Worm (Caenorhabditis elegans) whole organism, L2 larva: ENCODE measurements around the gene T07D1.3.

Source experiments
- ama-1 ChIP-seq: fragments of 150-350 bp; optimal IDR thresholded peaks from 2 replicates; lab custom pipeline; 2018; ENCODE audit warnings: inconsistent platforms
- blmp-1 ChIP-seq: sonication (generic microtip); optimal IDR thresholded peaks from 2 replicates; lab custom pipeline; 2017; ENCODE audit warnings: missing genetic modification characterization, mild to moderate bottlenecking, missing compliant biosample characterization, antibody characterized with exemption, moderate library complexity; ENCODE audit not compliant: insufficient read depth
- lsy-2 ChIP-seq, 2 experiments: fragments of 150-350 bp in 1 of 2; sonication (generic microtip) in 1 of 2; optimal IDR thresholded peaks; 2 replicates each; lab custom pipeline; 2014 to 2017; ENCODE audit warnings: missing biosample characterization in 2 of 2, missing genetic modification characterization in 2 of 2
- mab-5 ChIP-seq: fragments of 150-350 bp; optimal IDR thresholded peaks from 2 replicates; lab custom pipeline; 2014; ENCODE audit warnings: missing biosample characterization, missing genetic modification characterization
- mdl-1 ChIP-seq, 2 experiments: fragments of 150-350 bp in 1 of 2; sonication (generic microtip) in 1 of 2; optimal IDR thresholded peaks; 2 replicates each; lab custom pipeline; 2017; ENCODE audit warnings: missing biosample characterization in 2 of 2, missing genetic modification characterization in 2 of 2
- nhr-77 ChIP-seq: fragments of 150-350 bp; optimal IDR thresholded peaks from 2 replicates; lab custom pipeline; 2014; ENCODE audit warnings: missing biosample characterization, missing genetic modification characterization
- snpc-4 ChIP-seq: fragments of 150-350 bp; optimal IDR thresholded peaks from 2 replicates; lab custom pipeline; 2014; ENCODE audit warnings: missing biosample characterization, missing genetic modification characterization
- unc-39 ChIP-seq: fragments of 150-350 bp; optimal IDR thresholded peaks from 2 replicates; lab custom pipeline; 2014; ENCODE audit warnings: missing biosample characterization, missing genetic modification characterization
- zag-1 ChIP-seq: fragments of 150-350 bp; optimal IDR thresholded peaks from 2 replicates; lab custom pipeline; 2014; ENCODE audit warnings: missing biosample characterization, missing genetic modification characterization
- ztf-11 ChIP-seq: sonication (generic microtip); optimal IDR thresholded peaks from 2 replicates; lab custom pipeline; 2017; ENCODE audit warnings: missing biosample characterization, missing genetic modification characterization

ce11 chrX:2452716-2453115 is 9.5 kb upstream of the T07D1.3 start:
- TF ChIP-seq unc-39 (tag; lab: Kevin White, UChicago) (no peak), snpc-4 (no peak), mab-5 (tag; lab: Kevin White, UChicago) (no peak), zag-1 (tag; lab: Kevin White, UChicago) (no peak), mdl-1 (tag; optimal IDR thresholded peaks at IDR 0.05; lab: Kevin White, UChicago) (no peak), ama-1 (lab: Kevin White, UChicago) (no peak), ztf-11 (tag; lab: Kevin White, UChicago) (no peak), nhr-77 (tag; lab: Kevin White, UChicago) (no peak), blmp-1 (tag; lab: Kevin White, UChicago) (no peak), lsy-2 (tag; optimal IDR thresholded peaks at IDR 0.05; lab: Kevin White, UChicago) (no peak)
